Worm (Caenorhabditis elegans) whole organism, L3 larva: ENCODE measurements around the gene Y50D4B.4.

Experiments used
- R02D3.7 ChIP-seq: fragments of 150-350 bp; optimal IDR thresholded peaks from 2 replicates; lab custom pipeline; 2014; ENCODE audit warnings: missing biosample characterization, missing genetic modification characterization
- ZK546.5 ChIP-seq: sonication (generic microtip); optimal IDR thresholded peaks from 2 replicates; lab custom pipeline; 2017; ENCODE audit warnings: missing biosample characterization, missing genetic modification characterization
- ama-1 ChIP-seq: fragments of 150-350 bp; optimal IDR thresholded peaks from 2 replicates; lab custom pipeline; 2018
- ceh-28 ChIP-seq: fragments of 150-350 bp; optimal IDR thresholded peaks from 2 replicates; lab custom pipeline; 2014; ENCODE audit warnings: missing biosample characterization, missing genetic modification reagents, missing genetic modification characterization
- ceh-82 ChIP-seq: fragments of 150-350 bp; optimal IDR thresholded peaks from 2 replicates; lab custom pipeline; 2014; ENCODE audit warnings: missing biosample characterization, missing genetic modification characterization
- ceh-9 ChIP-seq: sonication (generic microtip); optimal IDR thresholded peaks from 2 replicates; lab custom pipeline; 2018; ENCODE audit warnings: missing biosample characterization, missing genetic modification characterization
- egl-5 ChIP-seq: fragments of 150-350 bp; optimal IDR thresholded peaks from 2 replicates; lab custom pipeline; 2017; ENCODE audit warnings: missing biosample characterization, missing genetic modification reagents, missing genetic modification characterization, inconsistent platforms
- elt-1 ChIP-seq: fragments of 150-350 bp; optimal IDR thresholded peaks from 2 replicates; lab custom pipeline; 2014; ENCODE audit warnings: missing biosample characterization, missing genetic modification characterization
- elt-2 ChIP-seq: sonication (generic microtip); optimal IDR thresholded peaks from 2 replicates; lab custom pipeline; 2016; ENCODE audit warnings: missing genetic modification reagents, mild to moderate bottlenecking, missing genetic modification characterization, missing compliant biosample characterization
- elt-3 ChIP-seq, 3 experiments: fragments of 150-350 bp in 1 of 3; sonication (generic microtip) in 2 of 3; optimal IDR thresholded peaks; 2 replicates in 2 of 3; 4 replicates in 1 of 3; lab custom pipeline; 2014 to 2017; ENCODE audit warnings: missing biosample characterization in 3 of 3, missing genetic modification characterization in 3 of 3
- eor-1 ChIP-seq, 2 experiments: fragments of 150-350 bp; optimal IDR thresholded peaks; 2 replicates each; lab custom pipeline; 2014 to 2018; ENCODE audit warnings: missing biosample characterization in 2 of 2, missing genetic modification characterization in 2 of 2
- fkh-2 ChIP-seq: fragments of 150-350 bp; optimal IDR thresholded peaks from 2 replicates; lab custom pipeline; 2014; ENCODE audit warnings: missing biosample characterization, missing genetic modification reagents, missing genetic modification characterization
- jun-1 ChIP-seq: fragments of 150-350 bp; optimal IDR thresholded peaks from 2 replicates; lab custom pipeline; 2014; ENCODE audit warnings: missing biosample characterization, missing genetic modification reagents, missing genetic modification characterization
- lin-15B ChIP-seq: fragments of 150-350 bp; optimal IDR thresholded peaks from 2 replicates; lab custom pipeline; 2014; ENCODE audit warnings: missing biosample characterization, missing genetic modification characterization
- lin-39 ChIP-seq: fragments of 150-350 bp; optimal IDR thresholded peaks from 2 replicates; lab custom pipeline; 2018; ENCODE audit warnings: missing biosample characterization, missing genetic modification reagents, missing genetic modification characterization
- lsy-12 ChIP-seq: sonication (generic microtip); optimal IDR thresholded peaks from 2 replicates; lab custom pipeline; 2016; ENCODE audit warnings: mild to moderate bottlenecking, missing genetic modification characterization, missing compliant biosample characterization
- mdl-1 ChIP-seq: fragments of 150-350 bp; optimal IDR thresholded peaks from 2 replicates; lab custom pipeline; 2014; ENCODE audit warnings: missing biosample characterization, missing genetic modification characterization
- mml-1 ChIP-seq: fragments of 150-350 bp; sonication (generic microtip); optimal IDR thresholded peaks from 3 replicates; lab custom pipeline; 2014; ENCODE audit warnings: missing biosample characterization, missing genetic modification characterization
- nfya-1 ChIP-seq: sonication (generic microtip); optimal IDR thresholded peaks from 2 replicates; lab custom pipeline; 2017; ENCODE audit warnings: missing genetic modification characterization, mild to moderate bottlenecking, missing compliant biosample characterization, antibody characterized with exemption, moderate library complexity; ENCODE audit not compliant: insufficient read depth
- nhr-11 ChIP-seq: fragments of 150-350 bp; optimal IDR thresholded peaks from 2 replicates; lab custom pipeline; 2014; ENCODE audit warnings: missing biosample characterization, missing genetic modification characterization
- nhr-12 ChIP-seq: fragments of 150-350 bp; optimal IDR thresholded peaks from 2 replicates; lab custom pipeline; 2014; ENCODE audit warnings: missing biosample characterization, missing genetic modification characterization
- nhr-23 ChIP-seq: fragments of 150-350 bp; optimal IDR thresholded peaks from 2 replicates; lab custom pipeline; 2014; ENCODE audit warnings: missing biosample characterization, missing genetic modification reagents, missing genetic modification characterization
- nhr-237 ChIP-seq: fragments of 150-350 bp; optimal IDR thresholded peaks from 2 replicates; lab custom pipeline; 2014; ENCODE audit warnings: missing biosample characterization, missing genetic modification characterization
- nhr-28 ChIP-seq: fragments of 150-350 bp; optimal IDR thresholded peaks from 2 replicates; lab custom pipeline; 2014; ENCODE audit warnings: missing biosample characterization, missing genetic modification characterization
- nhr-67 ChIP-seq: fragments of 150-350 bp; optimal IDR thresholded peaks from 2 replicates; lab custom pipeline; 2014; ENCODE audit warnings: missing biosample characterization, missing genetic modification characterization
- pha-4 ChIP-seq: fragments of 150-350 bp; optimal IDR thresholded peaks from 2 replicates; lab custom pipeline; 2014; ENCODE audit warnings: missing biosample characterization, missing genetic modification reagents, missing genetic modification characterization
- pqm-1 ChIP-seq: fragments of 150-350 bp; optimal IDR thresholded peaks from 2 replicates; lab custom pipeline; 2017; ENCODE audit warnings: missing biosample characterization, missing genetic modification characterization, inconsistent platforms
- skn-1 ChIP-seq: fragments of 150-350 bp; optimal IDR thresholded peaks from 2 replicates; lab custom pipeline; 2014; ENCODE audit warnings: missing biosample characterization, missing genetic modification characterization
- tbx-2 ChIP-seq: sonication (generic microtip); optimal IDR thresholded peaks from 2 replicates; lab custom pipeline; 2016; ENCODE audit warnings: mild to moderate bottlenecking, missing genetic modification characterization, missing compliant biosample characterization
- unc-62 ChIP-seq: fragments of 150-350 bp; sonication (generic microtip); optimal IDR thresholded peaks from 4 replicates; lab custom pipeline; 2014; ENCODE audit warnings: missing biosample characterization, missing genetic modification reagents, missing genetic modification characterization
- zag-1 ChIP-seq: fragments of 150-350 bp; optimal IDR thresholded peaks from 2 replicates; lab custom pipeline; 2014; ENCODE audit warnings: missing biosample characterization, missing genetic modification characterization
- ztf-11 ChIP-seq: fragments of 150-350 bp; optimal IDR thresholded peaks from 2 replicates; lab custom pipeline; 2014; ENCODE audit warnings: missing biosample characterization, missing genetic modification characterization

Y50D4B.4 gene

ce11 chrV:1131880-1132623, 39.6 kb downstream of the Y50D4B.4 start, which contains the start of gene W07B8.4:
TSS of gene W07B8.4 (minus strand) at chrV:1131930.
- TF ChIP-seq pqm-1 (tag; lab: Kevin White, UChicago): no peak
- peak; percentile 49 for TF ChIP-seq elt-2 (tag; lab: Kevin White, UChicago)

ce11 chrV:1133223-1133622, 40.8 kb downstream of the Y50D4B.4 start:
- TF ChIP-seq elt-2 (tag; lab: Kevin White, UChicago) (peak; percentile 3), pqm-1 (tag; lab: Kevin White, UChicago) (peak; percentile 13), lsy-12 (tag; lab: Kevin White, UChicago) (no peak)

ce11 chrV:1133840-1134239, 41.4 kb downstream of the Y50D4B.4 start, which contains the start of gene cpr-5:
TSS of gene cpr-5 (minus strand) at chrV:1134036.
- TF ChIP-seq elt-2 (tag; lab: Kevin White, UChicago) (peak; percentile 84), nhr-67 (tag; lab: Kevin White, UChicago) (no peak), pqm-1 (tag; lab: Kevin White, UChicago) (peak; percentile 32)

DNA sequence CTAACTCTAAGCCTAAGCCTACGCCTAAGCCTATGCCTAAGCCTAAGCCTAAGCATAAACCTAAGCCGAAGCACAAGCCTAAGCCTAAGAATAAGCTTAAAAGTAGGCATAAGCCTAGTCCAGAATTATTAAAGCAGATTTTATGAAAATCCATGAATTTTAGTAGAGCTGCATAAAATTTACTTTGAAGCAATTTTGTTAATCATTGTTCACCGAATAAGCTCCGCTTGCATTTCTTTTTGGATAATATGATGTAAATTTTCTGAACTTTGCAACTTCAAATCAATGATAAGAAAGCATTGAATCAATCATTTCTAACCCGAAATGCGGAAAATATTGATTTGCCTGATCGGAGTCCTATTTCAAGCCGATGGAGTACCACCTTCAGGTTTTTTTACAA, 41.8 kb downstream of the Y50D4B.4 start, which contains the start of gene cpr-8:
Gene cpr-8 (plus strand): TSS at position 301 of the 400 bp plus-strand sequence.
- no peak for TF ChIP-seq egl-5
- no peak for TF ChIP-seq pha-4 (tag; lab: Kevin White, UChicago)
- TF ChIP-seq zag-1 (tag; lab: Kevin White, UChicago): no peak
- TF ChIP-seq mml-1 (tag; lab: Kevin White, UChicago): no peak
- TF ChIP-seq fkh-2 (tag; lab: Kevin White, UChicago): no peak
- TF ChIP-seq elt-3 (tag; optimal IDR thresholded peaks at IDR 0.05; lab: Kevin White, UChicago): no peak
- TF ChIP-seq nhr-23: no peak
- no peak for TF ChIP-seq lsy-12 (tag; lab: Kevin White, UChicago)
- no peak for TF ChIP-seq nhr-28
- no peak for TF ChIP-seq nhr-67 (tag; lab: Kevin White, UChicago)
- no peak for TF ChIP-seq ceh-28

- no peak for TF ChIP-seq mml-1 (tag; lab: Kevin White, UChicago)
- no peak for TF ChIP-seq elt-1 (tag; lab: Kevin White, UChicago)
- no peak for TF ChIP-seq ceh-28
- no peak for TF ChIP-seq nhr-237
- TF ChIP-seq R02D3.7: no peak
- no peak for TF ChIP-seq lin-15B (tag; lab: Kevin White, UChicago)
- TF ChIP-seq ztf-11 (tag; lab: Kevin White, UChicago): no peak
- no peak for TF ChIP-seq nhr-11 (tag; lab: Kevin White, UChicago)
- no peak for TF ChIP-seq jun-1
- TF ChIP-seq eor-1 (tag; optimal IDR thresholded peaks at IDR 0.05; lab: Kevin White, UChicago): no peak
- no peak for TF ChIP-seq unc-62 (GFP tag; lab: Kevin White, UChicago)
- no peak for TF ChIP-seq egl-5
- no peak for TF ChIP-seq fkh-2 (tag; lab: Kevin White, UChicago)
- TF ChIP-seq lin-39: no peak
- TF ChIP-seq ceh-82: no peak
- no peak for TF ChIP-seq ceh-9 (tag; lab: Kevin White, UChicago)
- no peak for TF ChIP-seq ama-1 (lab: Kevin White, UChicago)
- TF ChIP-seq skn-1: no peak
- no peak for TF ChIP-seq mdl-1 (tag; lab: Kevin White, UChicago)
These were observed 48.3 kb downstream of the Y50D4B.4 start for ce11 chrV:1140806-1141205.

ce11 chrV:1141433-1141832, 49.0 kb downstream of the Y50D4B.4 start, which contains the start of gene cutl-22:
TSS of gene cutl-22 (plus strand) at chrV:1141733.
- TF ChIP-seq nfya-1 (tag; lab: Kevin White, UChicago) (no peak), elt-3 (tag; optimal IDR thresholded peaks at IDR 0.05; lab: Kevin White, UChicago) (no peak), lin-15B (tag; lab: Kevin White, UChicago) (no peak), nhr-12 (tag; lab: Kevin White, UChicago) (no peak), pha-4 (tag; lab: Kevin White, UChicago) (no peak), tbx-2 (tag; lab: Kevin White, UChicago) (no peak), ceh-28 (no peak), nhr-11 (tag; lab: Kevin White, UChicago) (no peak), ZK546.5 (tag; lab: Kevin White, UChicago) (no peak), ceh-9 (tag; lab: Kevin White, UChicago) (no peak), lsy-12 (tag; lab: Kevin White, UChicago) (no peak)
